Fruit fly (Drosophila melanogaster) whole organism, embryonic: ENCODE data around the gene sNPF-R.

Experiments used
- ATbp ChIP-seq: fragments of 200-800 bp; sonication (Bioruptor generic); optimal IDR thresholded peaks from 2 replicates; lab custom pipeline; 2017; ENCODE audit warnings: missing biosample characterization, mild to moderate bottlenecking, missing genetic modification characterization, missing genetic modification reagents
- Blimp-1 ChIP-seq: fragments of 200-800 bp; sonication (Bioruptor generic); optimal IDR thresholded peaks from 3 replicates; lab custom pipeline; 2018; ENCODE audit warnings: missing biosample characterization, missing genetic modification characterization, mild to moderate bottlenecking, moderate library complexity, missing genetic modification reagents
- BtbVII ChIP-seq: fragments of 200-800 bp; sonication (Bioruptor generic); optimal IDR thresholded peaks from 3 replicates; lab custom pipeline; 2017; ENCODE audit warnings: missing biosample characterization, mild to moderate bottlenecking, missing genetic modification characterization
- CG10321 ChIP-seq: fragments of 200-800 bp; sonication (Bioruptor generic); IDR thresholded peaks from 2 replicates; pipeline ENCODE4 v1.3.6; 2022; ENCODE audit warnings: missing biosample characterization, missing genetic modification characterization
- CG10959 ChIP-seq: fragments of 200-800 bp; sonication (Bioruptor generic); IDR thresholded peaks from 2 replicates; pipeline ENCODE4 v1.3.6; 2022; ENCODE audit warnings: missing biosample characterization, missing genetic modification characterization
- CG11085 ChIP-seq: fragments of 200-800 bp; sonication (Bioruptor generic); IDR thresholded peaks from 2 replicates; pipeline ENCODE4 v1.3.6; 2022; ENCODE audit warnings: missing biosample characterization, missing genetic modification characterization
- CG12769 ChIP-seq: fragments of 200-800 bp; sonication (Bioruptor generic); optimal IDR thresholded peaks from 2 replicates; lab custom pipeline; 2019; ENCODE audit warnings: missing biosample characterization, mild to moderate bottlenecking, missing genetic modification characterization, moderate library complexity
- CG14014 ChIP-seq: fragments of 200-800 bp; sonication (Bioruptor generic); IDR thresholded peaks from 2 replicates; pipeline ENCODE4 v1.3.6; 2022; ENCODE audit warnings: missing biosample characterization, missing genetic modification characterization
- CG14667 ChIP-seq: fragments of 200-800 bp; sonication (Bioruptor generic); IDR thresholded peaks from 2 replicates; pipeline ENCODE4 v1.3.6; 2022; ENCODE audit warnings: missing biosample characterization, missing genetic modification characterization
- CG15269 ChIP-seq: fragments of 200-800 bp; sonication (Bioruptor generic); optimal IDR thresholded peaks from 2 replicates; lab custom pipeline; 2018; ENCODE audit warnings: missing biosample characterization, mild to moderate bottlenecking, missing genetic modification characterization, moderate library complexity
- CG1603 ChIP-seq: fragments of 200-800 bp; sonication (Bioruptor generic); optimal IDR thresholded peaks from 2 replicates; lab custom pipeline; 2019; ENCODE audit warnings: missing biosample characterization, mild to moderate bottlenecking, missing genetic modification characterization, moderate library complexity
- CG16779 ChIP-seq: fragments of 200-800 bp; sonication (Bioruptor generic); IDR thresholded peaks from 2 replicates; pipeline ENCODE4 v1.3.6; 2022; ENCODE audit warnings: missing biosample characterization, missing genetic modification characterization
- CG1832 ChIP-seq: fragments of 200-800 bp; sonication (Bioruptor generic); optimal IDR thresholded peaks from 2 replicates; lab custom pipeline; 2017; ENCODE audit warnings: missing biosample characterization, mild to moderate bottlenecking, missing genetic modification characterization, inconsistent platforms
- CG32772 ChIP-seq: fragments of 200-800 bp; sonication (Bioruptor generic); IDR thresholded peaks from 2 replicates; pipeline ENCODE4 v1.3.6; 2022; ENCODE audit warnings: missing biosample characterization, missing genetic modification characterization
- CG34224 ChIP-seq: fragments of 200-800 bp; sonication (Bioruptor generic); IDR thresholded peaks from 3 replicates; pipeline ENCODE4 v1.3.6; 2022; ENCODE audit warnings: missing biosample characterization, missing genetic modification characterization; ENCODE audit not compliant: partially characterized antibody
- CG8924 ChIP-seq: fragments of 200-800 bp; optimal IDR thresholded peaks from 3 replicates; lab custom pipeline; 2019; ENCODE audit warnings: missing biosample characterization, mild to moderate bottlenecking, missing genetic modification characterization, moderate library complexity
- CG9437 ChIP-seq: fragments of 200-800 bp; sonication (Bioruptor generic); optimal IDR thresholded peaks from 2 replicates; lab custom pipeline; 2018; ENCODE audit warnings: missing biosample characterization, mild to moderate bottlenecking, missing genetic modification characterization
- CG9797 ChIP-seq: fragments of 200-800 bp; sonication (Bioruptor generic); optimal IDR thresholded peaks from 3 replicates; lab custom pipeline; 2018; ENCODE audit warnings: missing biosample characterization, mild to moderate bottlenecking, missing genetic modification characterization
- Dfd ChIP-seq, 2 experiments: fragments of >200 bp; optimal IDR thresholded peaks; 2 replicates each; lab custom pipeline; 2017; ENCODE audit warnings: missing biosample characterization in 2 of 2, missing genetic modification characterization in 2 of 2
- Hsf ChIP-seq: fragments of 200-800 bp; sonication (Bioruptor generic); optimal IDR thresholded peaks from 3 replicates; lab custom pipeline; 2016; ENCODE audit warnings: missing biosample characterization, missing genetic modification characterization
- Max ChIP-seq: fragments of 200-800 bp; sonication (Bioruptor generic); optimal IDR thresholded peaks from 2 replicates; lab custom pipeline; 2016; ENCODE audit warnings: missing biosample characterization, mild to moderate bottlenecking, missing genetic modification characterization
- NC2α ChIP-seq: fragments of 200-800 bp; sonication (Bioruptor generic); optimal IDR thresholded peaks from 2 replicates; lab custom pipeline; 2016; ENCODE audit warnings: missing biosample characterization, missing genetic modification characterization
- NC2β ChIP-seq: fragments of 200-800 bp; sonication (Bioruptor generic); optimal IDR thresholded peaks from 2 replicates; lab custom pipeline; 2016; ENCODE audit warnings: missing biosample characterization, missing genetic modification characterization
- Nf-YB ChIP-seq: fragments of 200-800 bp; sonication (Bioruptor generic); optimal IDR thresholded peaks from 3 replicates; lab custom pipeline; 2019; ENCODE audit warnings: missing biosample characterization, mild to moderate bottlenecking, missing genetic modification characterization, moderate library complexity
- Usf ChIP-seq: fragments of 200-800 bp; sonication (Bioruptor generic); optimal IDR thresholded peaks from 2 replicates; lab custom pipeline; 2017; ENCODE audit warnings: missing genotype, missing biosample characterization, missing genetic modification characterization
- ab ChIP-seq: fragments of 200-800 bp; sonication (Bioruptor generic); optimal IDR thresholded peaks from 2 replicates; lab custom pipeline; 2016; ENCODE audit warnings: missing biosample characterization, missing genetic modification characterization
- abd-A ChIP-seq: fragments of 200-800 bp; sonication (Bioruptor generic); optimal IDR thresholded peaks from 3 replicates; lab custom pipeline; 2019; ENCODE audit warnings: missing biosample characterization, mild to moderate bottlenecking, missing genetic modification characterization, moderate library complexity
- ap ChIP-seq: fragments of 200-800 bp; sonication (Bioruptor generic); IDR thresholded peaks from 2 replicates; pipeline ENCODE4 v1.3.6; 2022; ENCODE audit warnings: missing biosample characterization, missing genetic modification characterization
- ato ChIP-seq: fragments of 200-800 bp; sonication (Bioruptor generic); IDR thresholded peaks from 2 replicates; pipeline ENCODE4 v1.3.6; 2022; ENCODE audit warnings: missing biosample characterization, missing genetic modification characterization; ENCODE audit not compliant: partially characterized antibody
- bab2 ChIP-seq: fragments of 200-800 bp; sonication (Bioruptor generic); optimal IDR thresholded peaks from 2 replicates; lab custom pipeline; 2016; ENCODE audit warnings: missing biosample characterization, missing genetic modification characterization
- cg ChIP-seq: fragments of 200-800 bp; sonication (Bioruptor generic); optimal IDR thresholded peaks from 3 replicates; lab custom pipeline; 2019; ENCODE audit warnings: missing biosample characterization, mild to moderate bottlenecking, missing genetic modification characterization, moderate library complexity
- eve ChIP-seq, 2 experiments: fragments of >200 bp; optimal IDR thresholded peaks; 2 replicates each; lab custom pipeline; 2017; ENCODE audit warnings: missing biosample characterization in 2 of 2, missing genetic modification characterization in 2 of 2
- ewg ChIP-seq: fragments of 200-800 bp; sonication (Bioruptor generic); optimal IDR thresholded peaks from 3 replicates; lab custom pipeline; 2017; ENCODE audit warnings: mild to moderate bottlenecking, missing biosample characterization, missing genetic modification reagents, missing genetic modification characterization
- gro ChIP-seq: fragments of 200-800 bp; sonication (Bioruptor generic); optimal IDR thresholded peaks from 2 replicates; lab custom pipeline; 2016; ENCODE audit warnings: missing biosample characterization, missing genetic modification characterization
- inv ChIP-seq: fragments of 200-800 bp; sonication (Bioruptor generic); IDR thresholded peaks from 2 replicates; pipeline ENCODE4 v1.3.6; 2022; ENCODE audit warnings: missing biosample characterization, missing genetic modification characterization; ENCODE audit not compliant: partially characterized antibody
- lmd ChIP-seq: fragments of 200-800 bp; sonication (Bioruptor generic); IDR thresholded peaks from 2 replicates; pipeline ENCODE4 v1.3.6; 2022; ENCODE audit warnings: missing biosample characterization, missing genetic modification characterization
- nerfin-1 ChIP-seq: fragments of 200-800 bp; sonication (Bioruptor generic); optimal IDR thresholded peaks from 3 replicates; lab custom pipeline; 2019; ENCODE audit warnings: missing biosample characterization, mild to moderate bottlenecking, missing genetic modification characterization, moderate library complexity
- onecut ChIP-seq: fragments of 200-800 bp; sonication (Bioruptor generic); IDR thresholded peaks from 2 replicates; pipeline ENCODE4 v1.3.6; 2022; ENCODE audit warnings: missing biosample characterization, missing genetic modification characterization
- sens ChIP-seq: fragments of 200-800 bp; sonication (Bioruptor generic); peaks from one replicate; lab custom pipeline; 2016; ENCODE audit warnings: missing biosample characterization, missing genetic modification characterization
- seq ChIP-seq: fragments of 200-800 bp; sonication (Bioruptor generic); IDR thresholded peaks from 2 replicates; pipeline ENCODE4 v1.3.6; 2022; ENCODE audit warnings: missing biosample characterization, missing genetic modification characterization
- slbo ChIP-seq: fragments of 200-800 bp; sonication (Bioruptor generic); IDR thresholded peaks from 2 replicates; pipeline ENCODE4 v1.3.6; 2022; ENCODE audit warnings: missing biosample characterization, missing genetic modification characterization
- sr ChIP-seq: fragments of 200-800 bp; sonication (Bioruptor generic); IDR thresholded peaks from 3 replicates; pipeline ENCODE4 v1.3.6; 2022; ENCODE audit warnings: missing biosample characterization, missing genetic modification characterization
- stc ChIP-seq: fragments of 200-800 bp; sonication (Bioruptor generic); IDR thresholded peaks from 2 replicates; pipeline ENCODE4 v1.3.6; 2022; ENCODE audit warnings: missing biosample characterization, missing genetic modification characterization
- stwl ChIP-seq: fragments of 200-800 bp; sonication (Bioruptor generic); optimal IDR thresholded peaks from 3 replicates; lab custom pipeline; 2018; ENCODE audit warnings: missing biosample characterization, mild to moderate bottlenecking, missing genetic modification characterization, moderate library complexity
- trh ChIP-seq: fragments of 200-800 bp; sonication (Bioruptor generic); optimal IDR thresholded peaks from 2 replicates; lab custom pipeline; 2016; ENCODE audit warnings: missing biosample characterization, missing genetic modification characterization
- tx ChIP-seq: fragments of 200-800 bp; sonication (Bioruptor generic); optimal IDR thresholded peaks from 2 replicates; lab custom pipeline; 2016; ENCODE audit warnings: missing biosample characterization, missing genetic modification characterization
- unpg ChIP-seq: fragments of 200-800 bp; sonication (Bioruptor generic); optimal IDR thresholded peaks from 3 replicates; lab custom pipeline; 2018; ENCODE audit warnings: missing biosample characterization, mild to moderate bottlenecking, missing genetic modification characterization, moderate library complexity
- z ChIP-seq: fragments of 200-800 bp; sonication (Bioruptor generic); IDR thresholded peaks from 3 replicates; pipeline ENCODE4 v1.3.6; 2022; ENCODE audit warnings: missing biosample characterization, missing genetic modification characterization
- zfh2 ChIP-seq: fragments of 200-800 bp; sonication (Bioruptor generic); optimal IDR thresholded peaks from 2 replicates; lab custom pipeline; 2016; ENCODE audit warnings: missing biosample characterization, missing genetic modification characterization

Gene sNPF-R

dm6 chr3L:20105794-20106193, 17.0 kb upstream of the sNPF-R start, which contains the start of gene CG14185 (continued):
- no peak for TF ChIP-seq ap (GFP tag; lab: Robert Waterston, UW)
- TF ChIP-seq zfh2 (GFP tag; lab: Kevin White, UChicago) = no peak
- TF ChIP-seq Dfd (GFP tag; optimal IDR thresholded peaks at IDR 0.05; lab: Kevin White, UChicago) = no peak
- no peak for TF ChIP-seq ATbp (GFP tag; lab: Kevin White, UChicago)

dm6 chr3L:20104543-20105046, 15.8 kb upstream of the sNPF-R start:
- TF ChIP-seq inv (GFP tag; lab: Robert Waterston, UW) (no peak), CG15269 (tag; lab: Kevin White, UChicago) (no peak), NC2α (GFP tag; lab: Kevin White, UChicago) (no peak), gro (GFP tag; lab: Kevin White, UChicago) (no peak), CG1832 (GFP tag; lab: Kevin White, UChicago) (peak; percentile 50), CG14014 (GFP tag; lab: Robert Waterston, UW) (no peak), ab (no peak), unpg (GFP tag; lab: Kevin White, UChicago) (no peak), CG16779 (GFP tag; lab: Robert Waterston, UW) (peak; percentile 79; the same call in 1 of the 2 replicates), CG34224 (GFP tag; lab: Robert Waterston, UW) (no peak), CG14667 (GFP tag; lab: Robert Waterston, UW) (no peak), CG1603 (tag; lab: Kevin White, UChicago) (no peak), Blimp-1 (peak; percentile 3), seq (no peak), Max (GFP tag; lab: Kevin White, UChicago) (no peak), sr (GFP tag; lab: Robert Waterston, UW) (peak; percentile 81), ewg (GFP tag; lab: Kevin White, UChicago) (peak; percentile 94), onecut (GFP tag; lab: Robert Waterston, UW) (peak; percentile 99), CG9437 (no peak), CG32772 (GFP tag; lab: Robert Waterston, UW) (no peak), slbo (GFP tag; lab: Robert Waterston, UW) (0 out of 2 replicates have a peak, but pooled peaks have one; percentile 17), bab2 (GFP tag; lab: Kevin White, UChicago) (no peak), nerfin-1 (tag; lab: Kevin White, UChicago) (peak; percentile 5), cg (GFP tag; lab: Kevin White, UChicago) (peak; percentile 52), sens (GFP tag; lab: Kevin White, UChicago) (peak; percentile 60), trh (GFP tag; lab: Kevin White, UChicago) (no peak), z (GFP tag; lab: Robert Waterston, UW) (no peak), ato (no peak), BtbVII (GFP tag; lab: Kevin White, UChicago) (peak; percentile 31), CG10321 (GFP tag; lab: Robert Waterston, UW) (peak; percentile 25; the same call in 1 of the 2 replicates), Hsf (GFP tag; lab: Kevin White, UChicago) (no peak), CG11085 (no peak), lmd (GFP tag; lab: Robert Waterston, UW) (no peak), Usf (GFP tag; lab: Kevin White, UChicago) (no peak), CG9797 (GFP tag; lab: Kevin White, UChicago) (no peak), tx (GFP tag; lab: Kevin White, UChicago) (no peak), NC2β (GFP tag; lab: Kevin White, UChicago) (no peak), stc (no peak), CG8924 (tag; lab: Kevin White, UChicago) (no peak), abd-A (tag; lab: Kevin White, UChicago) (peak; percentile 90), eve (GFP tag; optimal IDR thresholded peaks at IDR 0.05; lab: Kevin White, UChicago) (peak in 1 of 2 experiments; percentile 14), CG10959 (GFP tag; lab: Robert Waterston, UW) (no peak), Nf-YB (GFP tag; lab: Kevin White, UChicago) (no peak), CG12769 (tag; lab: Kevin White, UChicago) (peak; percentile 41), stwl (tag; lab: Kevin White, UChicago) (no peak)
